Worm (Caenorhabditis elegans) whole organism, L3 larva: ENCODE data around the gene stau-1.

Experiments used
- ama-1 ChIP-seq: fragments of 150-350 bp; optimal IDR thresholded peaks from 2 replicates; lab custom pipeline; 2018
- egl-27 ChIP-seq: sonication (generic microtip); optimal IDR thresholded peaks from 4 replicates; lab custom pipeline; 2017; ENCODE audit warnings: missing biosample characterization, missing genetic modification reagents, missing genetic modification characterization
- lin-15B ChIP-seq: fragments of 150-350 bp; optimal IDR thresholded peaks from 2 replicates; lab custom pipeline; 2014; ENCODE audit warnings: missing biosample characterization, missing genetic modification characterization
- mdl-1 ChIP-seq: fragments of 150-350 bp; optimal IDR thresholded peaks from 2 replicates; lab custom pipeline; 2014; ENCODE audit warnings: missing biosample characterization, missing genetic modification characterization
- nfya-1 ChIP-seq: sonication (generic microtip); optimal IDR thresholded peaks from 2 replicates; lab custom pipeline; 2017; ENCODE audit warnings: missing genetic modification characterization, mild to moderate bottlenecking, missing compliant biosample characterization, antibody characterized with exemption, moderate library complexity; ENCODE audit not compliant: insufficient read depth
- nhr-12 ChIP-seq: fragments of 150-350 bp; optimal IDR thresholded peaks from 2 replicates; lab custom pipeline; 2014; ENCODE audit warnings: missing biosample characterization, missing genetic modification characterization
- nhr-25 ChIP-seq: sonication (generic microtip); optimal IDR thresholded peaks from 2 replicates; lab custom pipeline; 2017; ENCODE audit warnings: missing biosample characterization, missing genetic modification characterization
- pqm-1 ChIP-seq: fragments of 150-350 bp; optimal IDR thresholded peaks from 2 replicates; lab custom pipeline; 2017; ENCODE audit warnings: missing biosample characterization, missing genetic modification characterization, inconsistent platforms
- snpc-4 ChIP-seq: fragments of 150-350 bp; optimal IDR thresholded peaks from 2 replicates; lab custom pipeline; 2014; ENCODE audit warnings: missing biosample characterization, missing genetic modification characterization
- unc-39 ChIP-seq: sonication (generic microtip); optimal IDR thresholded peaks from 4 replicates; lab custom pipeline; 2017; ENCODE audit warnings: missing biosample characterization, missing genetic modification characterization
- unc-62 ChIP-seq: fragments of 150-350 bp; sonication (generic microtip); optimal IDR thresholded peaks from 4 replicates; lab custom pipeline; 2014; ENCODE audit warnings: missing biosample characterization, missing genetic modification reagents, missing genetic modification characterization
- ztf-4 ChIP-seq: fragments of 150-350 bp; optimal IDR thresholded peaks from 2 replicates; lab custom pipeline; 2014; ENCODE audit warnings: missing biosample characterization, missing genetic modification characterization

DNA sequence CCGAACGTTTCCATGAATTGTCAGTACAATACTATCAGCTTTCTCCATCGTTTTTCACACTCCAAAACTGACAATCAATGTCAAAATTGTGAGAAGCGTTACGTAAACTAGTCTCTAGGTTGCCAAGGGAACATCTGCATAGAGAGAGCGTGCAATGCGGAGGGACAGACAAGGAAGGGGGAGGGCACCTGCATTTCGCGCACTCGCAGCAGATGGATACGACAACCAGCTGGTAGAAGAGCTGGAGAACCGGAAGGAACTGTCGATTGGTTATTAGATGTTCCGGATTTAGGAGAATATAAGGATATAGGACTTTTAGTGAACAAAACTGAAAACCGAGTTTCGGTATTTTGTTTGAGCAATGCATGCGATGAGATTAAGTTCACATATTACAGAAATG, 33.9 kb upstream of the stau-1 start, which contains the start of gene mksr-1:
- TF ChIP-seq egl-27 (tag; lab: Kevin White, UChicago) (no peak), lin-15B (no peak), snpc-4 (tag; lab: Kevin White, UChicago) (no peak), ztf-4 (tag; lab: Kevin White, UChicago) (no peak), unc-62 (GFP tag; lab: Kevin White, UChicago) (no peak), unc-39 (no peak), nhr-25 (tag; lab: Kevin White, UChicago) (no peak), mdl-1 (no peak), nfya-1 (no peak), pqm-1 (no peak), nhr-12 (tag; lab: Kevin White, UChicago) (no peak), ama-1 (lab: Kevin White, UChicago) (no peak)
